Comparison of ENCODE assay signal across 7 worm cellular contexts in genomic region chrIV:8869624-8870023, ce11.
TF ChIP-seq lines count a peak whose summit lies in the region.

npp-23 (minus strand) TSS chrIV:8869679.

TF ChIP-seq in whole organism, L1 larva, 84 proteins besides CTCF, POLR2A, EP300 and RAD21 (continues in another document):
- TF ChIP-seq efl-1 (optimal IDR thresholded peaks at IDR 0.05; lab: Kevin White, UChicago) = peak; percentile 96 to 99
- peak; percentile 96 to 99 for TF ChIP-seq efl-1 (GFP tag; optimal IDR thresholded peaks at IDR 0.05 in 1 of 2; lab: Kevin White, UChicago)
- no peak for TF ChIP-seq elt-2 (tag; optimal IDR thresholded peaks at IDR 0.05; lab: Kevin White, UChicago)
- TF ChIP-seq nhr-11 (tag; optimal IDR thresholded peaks at IDR 0.05; lab: Kevin White, UChicago) = no peak
- TF ChIP-seq mdl-1 (tag; optimal IDR thresholded peaks at IDR 0.05; lab: Kevin White, UChicago) = peak in 1 of 2 experiments; percentile 34
- no peak for TF ChIP-seq unc-86 (tag; optimal IDR thresholded peaks at IDR 0.05; lab: Kevin White, UChicago)
- TF ChIP-seq rnt-1 (tag; optimal IDR thresholded peaks at IDR 0.05; lab: Kevin White, UChicago) = peak; percentile 58
- TF ChIP-seq elt-3 (tag; optimal IDR thresholded peaks at IDR 0.05; lab: Kevin White, UChicago) = peak in 1 of 6 experiments; percentile 13
- peak; percentile 51 for TF ChIP-seq xbp-1 (tag; optimal IDR thresholded peaks at IDR 0.05; lab: Kevin White, UChicago)
- no peak for TF ChIP-seq C34B4.2 (tag; optimal IDR thresholded peaks at IDR 0.05; lab: Kevin White, UChicago)
- TF ChIP-seq snpc-4 (tag; optimal IDR thresholded peaks at IDR 0.05; lab: Kevin White, UChicago) = peak; percentile 15
- TF ChIP-seq unc-30 (tag; optimal IDR thresholded peaks at IDR 0.05; lab: Kevin White, UChicago) = no peak
- no peak for TF ChIP-seq nhr-237 (tag; optimal IDR thresholded peaks at IDR 0.05; lab: Kevin White, UChicago)

TF ChIP-seq in whole organism, L2 larva, 48 proteins besides CTCF, POLR2A, EP300 and RAD21 (continues in another document):
- no peak for TF ChIP-seq Y55F3AM.14 (GFP tag; optimal IDR thresholded peaks at IDR 0.05; lab: Kevin White, UChicago)
- no peak for TF ChIP-seq mbf-1 (tag; optimal IDR thresholded peaks at IDR 0.05; lab: Kevin White, UChicago)
- TF ChIP-seq F13H6.1 (tag; optimal IDR thresholded peaks at IDR 0.05; lab: Kevin White, UChicago) = no peak
- no peak for TF ChIP-seq ztf-4 (tag; optimal IDR thresholded peaks at IDR 0.05; lab: Kevin White, UChicago)
- TF ChIP-seq sma-9 (GFP tag; optimal IDR thresholded peaks at IDR 0.05; lab: Kevin White, UChicago) = no peak
- no peak for TF ChIP-seq sma-9 (tag; optimal IDR thresholded peaks at IDR 0.05; lab: Kevin White, UChicago)
- no peak for TF ChIP-seq nhr-12 (tag; optimal IDR thresholded peaks at IDR 0.05; lab: Kevin White, UChicago)
- TF ChIP-seq ztf-1 (GFP tag; conservative IDR thresholded peaks at IDR 0.05; lab: Robert Waterston, UW) = no peak
- no peak for TF ChIP-seq unc-55 (GFP tag; optimal IDR thresholded peaks at IDR 0.05; lab: Kevin White, UChicago)
- TF ChIP-seq snpc-4 (tag; optimal IDR thresholded peaks at IDR 0.05; lab: Kevin White, UChicago) = peak; percentile 12
- no peak for TF ChIP-seq mab-5 (tag; optimal IDR thresholded peaks at IDR 0.05; lab: Kevin White, UChicago)
- no peak for TF ChIP-seq C34F6.9 (tag; optimal IDR thresholded peaks at IDR 0.05; lab: Kevin White, UChicago)
- TF ChIP-seq blmp-1 (tag; optimal IDR thresholded peaks at IDR 0.05; lab: Kevin White, UChicago; ENCODE audit: insufficient read depth) = no peak
- peak; percentile 20 for TF ChIP-seq sma-3 (GFP tag; optimal IDR thresholded peaks at IDR 0.05; lab: Kevin White, UChicago)

TF ChIP-seq in whole organism, L3 larva, 47 proteins besides CTCF, POLR2A, EP300 and RAD21:
- TF ChIP-seq ceh-82 (tag; optimal IDR thresholded peaks at IDR 0.05; lab: Kevin White, UChicago) (no peak), lin-15B (tag; optimal IDR thresholded peaks at IDR 0.05; lab: Kevin White, UChicago) (peak; percentile 49), nhr-23 (tag; optimal IDR thresholded peaks at IDR 0.05; lab: Kevin White, UChicago) (peak; percentile 43), snpc-4 (tag; optimal IDR thresholded peaks at IDR 0.05; lab: Kevin White, UChicago) (peak; percentile 65), egl-5 (tag; optimal IDR thresholded peaks at IDR 0.05; lab: Kevin White, UChicago) (no peak), nhr-25 (tag; optimal IDR thresholded peaks at IDR 0.05; lab: Kevin White, UChicago) (peak; percentile 9), pha-4 (tag; optimal IDR thresholded peaks at IDR 0.05; lab: Kevin White, UChicago) (peak; percentile 75)

TF ChIP-seq in whole organism, L4 larva, 104 proteins besides CTCF, POLR2A, EP300 and RAD21:
- TF ChIP-seq Y48G9A.11 (GFP tag; IDR thresholded peaks at IDR 0.05; lab: Robert Waterston, UW) (peak; percentile 89), dpl-1 (GFP tag; optimal IDR thresholded peaks at IDR 0.05; lab: Kevin White, UChicago) (peak; percentile 95), nhr-237 (tag; optimal IDR thresholded peaks at IDR 0.05; lab: Kevin White, UChicago) (no peak), ztf-7 (tag; optimal IDR thresholded peaks at IDR 0.05; lab: Kevin White, UChicago) (no peak), mes-2 (tag; optimal IDR thresholded peaks at IDR 0.05; lab: Kevin White, UChicago; ENCODE audit: poor library complexity, severe bottlenecking) (peak; percentile 62), set-16 (GFP tag; IDR thresholded peaks at IDR 0.05; lab: Robert Waterston, UW) (no peak), dmd-8 (GFP tag; IDR thresholded peaks at IDR 0.05; lab: Robert Waterston, UW) (no peak), dve-1 (tag; optimal IDR thresholded peaks at IDR 0.05; lab: Kevin White, UChicago; ENCODE audit: insufficient read depth) (no peak), mdl-1 (tag; optimal IDR thresholded peaks at IDR 0.05; lab: Kevin White, UChicago) (peak in 1 of 2 experiments; percentile 4), sdz-12 (GFP tag; optimal IDR thresholded peaks at IDR 0.05; lab: Kevin White, UChicago) (no peak), T20F7.1 (GFP tag; optimal IDR thresholded peaks at IDR 0.05; lab: Kevin White, UChicago) (peak; percentile 96), ZK337.2 (GFP tag; IDR thresholded peaks at IDR 0.05; lab: Robert Waterston, UW) (no peak), hlh-30 (tag; optimal IDR thresholded peaks at IDR 0.05; lab: Kevin White, UChicago; ENCODE audit: insufficient read depth) (peak; percentile 46)
TF ChIP-seq in whole organism, L4 larva: peak in this region for 6.

TF ChIP-seq in whole organism, late embryonic, 69 proteins besides CTCF, POLR2A, EP300 and RAD21:
- TF ChIP-seq nhr-11 (tag; optimal IDR thresholded peaks at IDR 0.05; lab: Kevin White, UChicago) = no peak
- no peak for TF ChIP-seq dve-1 (tag; optimal IDR thresholded peaks at IDR 0.05; lab: Kevin White, UChicago)
- peak; percentile 7 for TF ChIP-seq elt-2 (tag; optimal IDR thresholded peaks at IDR 0.05; lab: Kevin White, UChicago)
- no peak for TF ChIP-seq unc-55 (GFP tag; optimal IDR thresholded peaks at IDR 0.05; lab: Kevin White, UChicago)
- no peak for TF ChIP-seq pha-4 (tag; optimal IDR thresholded peaks at IDR 0.05; lab: Kevin White, UChicago)
- no peak for TF ChIP-seq tbx-7 (tag; optimal IDR thresholded peaks at IDR 0.05; lab: Kevin White, UChicago)
- TF ChIP-seq Y22D7AL.16 (tag; optimal IDR thresholded peaks at IDR 0.05; lab: Kevin White, UChicago) = no peak
- peak; percentile 13 for TF ChIP-seq nfya-1 (tag; optimal IDR thresholded peaks at IDR 0.05; lab: Kevin White, UChicago)
- TF ChIP-seq C38D4.7 (GFP tag; optimal IDR thresholded peaks at IDR 0.05; lab: Kevin White, UChicago) = no peak
- TF ChIP-seq lim-6 (tag; optimal IDR thresholded peaks at IDR 0.05; lab: Kevin White, UChicago) = no peak

TF ChIP-seq in whole organism, mixed stage, embryonic, 35 proteins besides CTCF, POLR2A, EP300 and RAD21:
- TF ChIP-seq sem-2 (GFP tag; optimal IDR thresholded peaks at IDR 0.05; lab: Kevin White, UChicago) (no peak), tbx-8 (GFP tag; optimal IDR thresholded peaks at IDR 0.05; lab: Kevin White, UChicago) (no peak), nhr-28 (tag; optimal IDR thresholded peaks at IDR 0.05; lab: Kevin White, UChicago) (no peak), zip-8 (tag; optimal IDR thresholded peaks at IDR 0.05; lab: Kevin White, UChicago) (no peak), ztf-11 (tag; optimal IDR thresholded peaks at IDR 0.05; lab: Kevin White, UChicago) (no peak), mls-2 (tag; optimal IDR thresholded peaks at IDR 0.05; lab: Kevin White, UChicago) (no peak), lsy-2 (tag; optimal IDR thresholded peaks at IDR 0.05; lab: Kevin White, UChicago) (peak; percentile 7), flh-1 (GFP tag; optimal IDR thresholded peaks at IDR 0.05; lab: Kevin White, UChicago) (no peak), ceh-39 (tag; optimal IDR thresholded peaks at IDR 0.05; lab: Kevin White, UChicago) (no peak), lin-13 (tag; optimal IDR thresholded peaks at IDR 0.05; lab: Kevin White, UChicago) (no peak), blmp-1 (tag; optimal IDR thresholded peaks at IDR 0.05; lab: Kevin White, UChicago) (no peak), bed-3 (GFP tag; optimal IDR thresholded peaks at IDR 0.05; lab: Kevin White, UChicago) (no peak), lin-32 (GFP tag; optimal IDR thresholded peaks at IDR 0.05; lab: Kevin White, UChicago) (no peak), mep-1 (tag; optimal IDR thresholded peaks at IDR 0.05; lab: Kevin White, UChicago) (peak; percentile 5), unc-62 (GFP tag; optimal IDR thresholded peaks at IDR 0.05; lab: Kevin White, UChicago) (no peak), hlh-1 (tag; optimal IDR thresholded peaks at IDR 0.05; lab: Kevin White, UChicago) (peak; percentile 5), ceh-83 (GFP tag; optimal IDR thresholded peaks at IDR 0.05; lab: Kevin White, UChicago) (no peak)

TF ChIP-seq in whole organism, young adult, 124 proteins besides CTCF, POLR2A, EP300 and RAD21:
- TF ChIP-seq somi-1 (GFP tag; optimal IDR thresholded peaks at IDR 0.05; lab: Kevin White, UChicago) (no peak), dpl-1 (GFP tag; optimal IDR thresholded peaks at IDR 0.05; lab: Kevin White, UChicago) (peak; percentile 71), F55B11.4 (tag; optimal IDR thresholded peaks at IDR 0.05; lab: Kevin White, UChicago; ENCODE audit: borderline replicate concordance, insufficient read depth) (no peak), F39B2.1 (GFP tag; IDR thresholded peaks at IDR 0.05; lab: Robert Waterston, UW) (no peak), efl-1 (GFP tag; optimal IDR thresholded peaks at IDR 0.05; lab: Kevin White, UChicago) (peak; percentile 85), lin-35 (GFP tag; optimal IDR thresholded peaks at IDR 0.05; lab: Kevin White, UChicago) (peak in 1 of 3 experiments; percentile 86), attf-3 (GFP tag; conservative IDR thresholded peaks at IDR 0.05; lab: Robert Waterston, UW) (peak; percentile 94), egrh-3 (GFP tag; IDR thresholded peaks at IDR 0.05; lab: Robert Waterston, UW) (no peak), tlf-1 (GFP tag; optimal IDR thresholded peaks at IDR 0.05; lab: Kevin White, UChicago) (no peak)
TF ChIP-seq in whole organism, young adult: peak in this region for 4.
